Fruit fly (Drosophila melanogaster) whole organism, pupa: ENCODE results near the gene TwdlG.

ENCODE experiments used
- CG10348 ChIP-seq: fragments of 200-800 bp; sonication (Bioruptor generic); IDR thresholded peaks from 2 replicates; pipeline ENCODE4 v1.3.6; 2022; ENCODE audit warnings: missing biosample characterization, missing genetic modification characterization
- CG12605 ChIP-seq: fragments of 200-800 bp; sonication (Bioruptor generic); IDR thresholded peaks from 2 replicates; pipeline ENCODE4 v1.3.6; 2022; ENCODE audit warnings: missing biosample characterization, missing genetic modification characterization
- CG13204 ChIP-seq: fragments of 200-800 bp; sonication (Bioruptor generic); optimal IDR thresholded peaks from 2 replicates; lab custom pipeline; 2018; ENCODE audit warnings: missing biosample characterization, mild to moderate bottlenecking, missing genetic modification characterization, moderate library complexity
- CG14655 ChIP-seq: fragments of 200-800 bp; sonication (Bioruptor generic); optimal IDR thresholded peaks from 3 replicates; lab custom pipeline; 2017; ENCODE audit warnings: mild to moderate bottlenecking, missing biosample characterization, missing genetic modification reagents, missing genetic modification characterization
- CG34367 ChIP-seq: fragments of 200-800 bp; sonication (Bioruptor generic); optimal IDR thresholded peaks from 2 replicates; lab custom pipeline; 2018; ENCODE audit warnings: missing biosample characterization, mild to moderate bottlenecking, missing genetic modification characterization
- CG8159 ChIP-seq: fragments of 200-800 bp; sonication (Bioruptor generic); optimal IDR thresholded peaks from 3 replicates; lab custom pipeline; 2018; ENCODE audit warnings: missing biosample characterization, mild to moderate bottlenecking, missing genetic modification characterization, moderate library complexity
- CG8301 ChIP-seq: fragments of 200-800 bp; sonication (Bioruptor generic); optimal IDR thresholded peaks from 2 replicates; lab custom pipeline; 2018; ENCODE audit warnings: missing biosample characterization, mild to moderate bottlenecking, missing genetic modification characterization
- CG9948 ChIP-seq: fragments of 200-800 bp; sonication (Bioruptor generic); optimal IDR thresholded peaks from 2 replicates; lab custom pipeline; 2018; ENCODE audit warnings: missing biosample characterization, mild to moderate bottlenecking, missing genetic modification characterization, moderate library complexity
- EcR ChIP-seq: fragments of 200-800 bp; sonication (Bioruptor generic); optimal IDR thresholded peaks from 3 replicates; lab custom pipeline; 2019; ENCODE audit warnings: missing biosample characterization, missing genetic modification characterization, mild to moderate bottlenecking, moderate library complexity, missing genetic modification reagents
- Pif1A ChIP-seq: fragments of 200-800 bp; sonication (Bioruptor generic); optimal IDR thresholded peaks from 3 replicates; lab custom pipeline; 2016; ENCODE audit warnings: missing biosample characterization, missing genetic modification characterization
- Snoo ChIP-seq: fragments of 200-800 bp; sonication (Bioruptor generic); optimal IDR thresholded peaks from 3 replicates; lab custom pipeline; 2017; ENCODE audit warnings: missing biosample characterization, mild to moderate bottlenecking, missing genetic modification characterization, inconsistent platforms

dm6 chr3R:4266470-4266869, 15.3 kb upstream of the TwdlG start, which contains the start of gene CG1092:
- no peak for TF ChIP-seq CG34367 (tag; lab: Kevin White, UChicago)
- TF ChIP-seq CG14655 (GFP tag; lab: Kevin White, UChicago) = no peak
- TF ChIP-seq Pif1A (GFP tag; lab: Kevin White, UChicago) = no peak
- TF ChIP-seq EcR (GFP tag; lab: Kevin White, UChicago) = no peak
- no peak for TF ChIP-seq CG10348 (GFP tag; lab: Robert Waterston, UW)
- TF ChIP-seq CG8301 (tag; lab: Kevin White, UChicago) = no peak
- no peak for TF ChIP-seq CG12605 (GFP tag; lab: Robert Waterston, UW)
- TF ChIP-seq CG8159 = no peak
- TF ChIP-seq CG13204 = no peak
- TF ChIP-seq CG9948 (tag; lab: Kevin White, UChicago) = no peak
- TF ChIP-seq Snoo (tag; lab: Kevin White, UChicago) = no peak
